Worm (Caenorhabditis elegans) whole organism, L4/young adult: Measurements from ENCODE around the gene M163.21.

Experiments used
- W03F9.2 ChIP-seq: fragments of 150-350 bp; optimal IDR thresholded peaks from 2 replicates; lab custom pipeline; 2014; ENCODE audit warnings: missing biosample characterization, missing genetic modification characterization
- dao-5 ChIP-seq: sonication (generic microtip); optimal IDR thresholded peaks from 2 replicates; lab custom pipeline; 2016; ENCODE audit warnings: missing genotype, missing genetic modification characterization, moderate library complexity, missing compliant biosample characterization
- him-1 ChIP-seq: sonication (generic microtip); optimal IDR thresholded peaks from 2 replicates; lab custom pipeline; 2016; ENCODE audit warnings: missing genotype, missing genetic modification reagents, missing genetic modification characterization, missing compliant biosample characterization

The M163.21 gene

DNA sequence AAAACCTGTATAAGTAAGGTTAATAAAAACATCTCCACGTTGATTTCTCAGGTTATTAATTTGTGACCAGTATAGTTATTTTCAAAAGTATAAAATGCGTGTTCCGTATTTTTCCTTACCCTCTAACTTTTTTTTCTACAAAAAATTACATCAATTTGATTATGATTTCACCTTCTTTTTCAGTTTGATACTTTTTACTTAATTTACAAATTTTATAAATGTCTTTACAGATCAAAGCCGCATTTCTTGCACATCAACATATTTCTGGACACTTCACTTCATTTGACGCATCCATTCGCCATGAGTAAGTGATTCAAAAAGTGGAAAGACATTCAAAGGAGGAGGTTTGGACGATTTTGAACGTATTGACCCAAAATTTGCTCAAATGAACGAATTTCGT is 6.2 kb upstream of the M163.21 start, which contains the start of gene Y66C5A.2:
Y66C5A.2 (plus strand) TSS at position 301 of the 400 bp plus-strand sequence.
- TF ChIP-seq dao-5 (tag; lab: Kevin White, UChicago), result no peak
- TF ChIP-seq him-1 (tag; lab: Kevin White, UChicago), result no peak
- TF ChIP-seq W03F9.2 (tag; lab: Kevin White, UChicago), result no peak

DNA sequence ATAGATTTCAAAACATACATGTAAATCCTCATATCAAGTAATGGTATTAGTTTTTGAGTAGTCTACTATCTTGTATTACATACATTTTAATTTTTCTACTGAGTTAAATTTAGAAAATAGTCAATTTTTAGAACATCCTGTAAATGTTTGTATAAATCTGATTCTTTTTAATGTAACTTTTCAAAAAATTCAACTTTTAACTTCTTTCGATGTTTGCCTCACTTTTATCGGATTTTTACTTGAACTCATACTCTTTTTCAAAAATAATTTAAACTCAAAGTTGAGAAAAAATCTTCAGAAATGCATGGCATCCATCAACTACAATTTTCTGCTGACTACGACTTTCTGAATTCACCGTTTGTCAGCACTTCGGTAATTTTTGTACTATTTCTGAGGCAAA is 2.1 kb upstream of the M163.21 start, which contains the start of gene M163.7:
M163.7 (plus strand) TSS at position 301 of the 400 bp plus-strand sequence.
- TF ChIP-seq W03F9.2 (tag; lab: Kevin White, UChicago) (no peak), dao-5 (tag; lab: Kevin White, UChicago) (no peak), him-1 (tag; lab: Kevin White, UChicago) (no peak)

DNA sequence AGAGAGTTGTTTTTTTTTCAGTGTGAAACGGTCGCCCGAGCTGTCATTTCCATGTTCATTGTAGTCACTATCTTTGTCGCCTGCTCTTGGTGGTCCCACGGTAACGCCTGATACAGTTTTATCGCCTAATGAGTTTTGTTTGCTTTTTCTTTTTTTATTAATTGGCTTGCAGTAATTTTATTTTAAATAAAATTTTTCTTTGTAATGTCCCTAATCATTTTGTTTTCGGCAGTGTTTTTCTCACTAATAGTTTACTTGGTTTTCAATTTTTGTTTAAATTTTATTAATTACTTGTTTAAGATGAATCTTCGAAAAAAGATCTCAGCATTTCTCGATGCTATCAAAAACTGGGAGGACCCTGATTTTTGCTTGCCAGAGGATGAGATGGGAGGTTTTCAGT is 1.0 kb upstream of the M163.21 start, which contains the start of gene M163.22:
M163.22 (plus strand) TSS at position 301 of the 400 bp plus-strand sequence.
- TF ChIP-seq dao-5 (tag; lab: Kevin White, UChicago) (no peak), W03F9.2 (tag; lab: Kevin White, UChicago) (no peak), him-1 (tag; lab: Kevin White, UChicago) (no peak)

DNA sequence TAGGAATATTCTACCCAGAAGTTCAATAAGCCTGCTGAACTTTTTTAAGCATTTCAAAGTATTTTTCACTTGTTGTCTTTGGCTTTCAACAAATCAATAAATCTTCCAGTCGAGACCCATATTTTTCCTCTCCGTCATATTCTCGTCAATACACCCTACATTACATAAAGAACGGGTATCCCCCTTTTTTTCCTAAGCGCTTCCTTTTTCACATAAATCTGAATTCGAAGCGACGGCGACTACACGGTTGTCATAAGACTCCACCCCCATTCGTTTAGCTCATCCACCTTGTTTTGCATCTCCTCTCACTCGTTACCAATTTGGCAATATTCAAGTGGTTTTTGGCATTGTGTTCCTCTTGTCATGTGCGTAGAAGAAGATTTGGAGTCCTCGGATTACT is 2.7 kb downstream of the M163.21 start, which contains the start of gene M163.9:
M163.9 (plus strand) TSS at position 301 of the 400 bp plus-strand sequence.
- TF ChIP-seq him-1 (tag; lab: Kevin White, UChicago) (no peak), dao-5 (tag; lab: Kevin White, UChicago) (no peak), W03F9.2 (tag; lab: Kevin White, UChicago) (no peak)

DNA sequence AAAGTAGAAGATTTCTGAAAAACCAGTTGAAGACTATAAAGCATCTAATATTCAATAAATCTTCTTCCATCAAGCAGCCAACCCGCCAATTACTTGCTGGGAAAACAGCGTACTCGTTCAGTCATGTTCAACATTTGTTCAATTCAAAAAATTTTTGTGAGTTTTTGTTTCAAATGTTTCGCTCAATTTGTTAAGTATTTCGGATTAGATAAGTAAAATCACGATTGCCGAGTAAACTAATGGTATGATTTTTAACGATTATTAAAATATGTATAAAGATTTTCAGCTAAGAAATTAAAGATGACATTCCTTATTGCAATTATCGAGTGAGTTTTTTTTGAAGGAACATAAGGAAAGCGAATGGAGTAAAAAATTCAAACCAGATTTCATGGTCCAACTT is 4.1 kb downstream of the M163.21 start, which contains the start of gene M163.10:
M163.10 (plus strand) TSS at position 301 of the 400 bp plus-strand sequence.
- TF ChIP-seq him-1 (tag; lab: Kevin White, UChicago) (no peak), dao-5 (tag; lab: Kevin White, UChicago) (no peak), W03F9.2 (tag; lab: Kevin White, UChicago) (no peak)

DNA sequence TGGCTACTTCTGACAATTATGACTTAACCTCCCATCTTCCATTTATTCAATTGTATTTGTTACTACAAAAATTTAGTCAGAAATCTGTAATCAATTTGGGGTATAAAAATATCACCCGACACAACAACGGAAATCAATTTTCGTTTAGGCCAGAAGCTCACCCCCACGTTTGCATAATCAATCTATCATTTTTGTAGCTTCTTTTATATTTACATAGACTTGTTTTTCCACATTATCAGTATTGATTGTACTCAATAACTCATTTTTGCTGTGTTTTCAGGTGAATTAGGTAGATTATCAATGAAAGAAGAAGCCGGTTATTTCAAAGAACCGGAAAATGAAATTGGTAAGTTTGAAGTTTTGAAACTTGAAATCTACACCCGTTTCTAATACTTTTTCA is 7.1 kb downstream of the M163.21 start, which contains the start of gene M163.5:
M163.5 (plus strand) TSS at position 301 of the 400 bp plus-strand sequence.
- TF ChIP-seq dao-5 (tag; lab: Kevin White, UChicago) (no peak), him-1 (tag; lab: Kevin White, UChicago) (no peak), W03F9.2 (tag; lab: Kevin White, UChicago) (no peak)

DNA sequence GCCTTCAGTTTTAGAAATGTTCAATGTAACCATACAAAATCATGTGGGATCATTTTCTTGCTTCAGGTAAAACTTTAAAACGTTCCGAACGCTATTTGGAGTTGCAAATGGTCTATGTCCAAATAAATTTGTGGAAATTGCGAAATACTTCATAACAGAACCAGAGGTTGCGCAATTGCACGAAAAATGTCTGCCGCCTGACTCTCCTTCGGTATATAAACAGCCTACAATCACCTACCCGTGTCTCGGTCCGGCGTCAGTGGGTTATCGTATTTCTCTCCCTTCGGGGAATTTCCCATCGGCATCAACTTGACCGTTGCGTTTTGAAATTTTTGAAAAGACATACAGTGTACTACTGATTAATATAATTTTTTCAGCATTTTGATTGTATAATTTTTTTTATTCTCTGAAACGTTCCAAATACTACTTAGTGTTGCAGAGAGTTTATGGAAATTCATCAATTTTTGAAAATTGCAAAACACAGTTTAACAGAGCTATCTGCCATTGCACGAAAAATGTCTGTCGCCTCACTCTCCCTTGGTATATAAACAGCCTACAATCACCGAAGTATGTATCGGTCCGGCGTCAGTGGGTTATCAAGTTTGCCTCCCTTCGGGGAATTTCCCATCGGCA is 10.1 kb downstream of the M163.21 start:
- TF ChIP-seq W03F9.2 (tag; lab: Kevin White, UChicago) (peak; percentile 20), him-1 (tag; lab: Kevin White, UChicago) (no peak), dao-5 (tag; lab: Kevin White, UChicago) (peak; percentile 4)

ce11 chrX:14477338-14477737 is 10.7 kb downstream of the M163.21 start:
- no peak for TF ChIP-seq dao-5 (tag; lab: Kevin White, UChicago)
- no peak for TF ChIP-seq W03F9.2 (tag; lab: Kevin White, UChicago)
- TF ChIP-seq him-1 (tag; lab: Kevin White, UChicago), result no peak

- TF ChIP-seq him-1 (tag; lab: Kevin White, UChicago), result no peak
- no peak for TF ChIP-seq W03F9.2 (tag; lab: Kevin White, UChicago)
- TF ChIP-seq dao-5 (tag; lab: Kevin White, UChicago), result no peak
Observed at ce11 chrX:14478193-14478592, 11.6 kb downstream of the M163.21 start.

DNA sequence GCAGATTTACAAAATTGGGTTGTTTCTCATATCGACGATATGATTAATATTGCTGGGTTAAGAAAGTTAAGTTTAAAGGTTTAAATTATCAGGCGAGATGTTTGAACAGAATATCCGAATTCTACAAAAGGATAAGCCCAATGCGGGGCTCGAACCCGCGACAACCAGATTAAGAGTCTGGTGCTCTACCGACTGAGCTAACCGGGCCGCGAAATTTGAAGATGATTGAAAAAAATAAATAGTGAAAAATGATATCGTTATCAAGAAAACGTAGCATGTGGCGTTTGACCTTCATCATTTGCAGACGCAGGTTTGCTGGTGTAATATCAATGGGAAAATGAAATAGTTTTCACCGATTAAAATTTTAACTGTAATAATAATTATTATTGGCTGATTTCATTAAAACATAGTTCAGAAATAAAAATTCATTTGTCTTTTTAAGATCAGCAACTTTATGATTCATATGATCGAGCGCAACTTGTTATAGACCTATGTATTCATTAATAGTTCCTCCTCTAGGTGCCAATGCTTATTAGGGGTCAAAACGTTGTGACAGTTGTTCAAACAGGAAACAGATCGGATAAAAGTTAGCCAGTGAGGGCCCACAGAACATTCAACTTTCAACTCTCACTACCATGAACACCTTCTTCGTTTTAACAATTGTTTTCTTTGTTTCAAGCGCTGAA is 12.3 kb downstream of the M163.21 start, which contains the start of gene M163.11:
M163.11 (plus strand) TSS at position 636 of the 686 bp plus-strand sequence.
- TF ChIP-seq him-1 (tag; lab: Kevin White, UChicago), result no peak
- TF ChIP-seq dao-5 (tag; lab: Kevin White, UChicago), result peak; percentile 48
- TF ChIP-seq W03F9.2 (tag; lab: Kevin White, UChicago), result no peak

ce11 chrX:14480248-14480647 is 13.6 kb downstream of the M163.21 start, which contains the start of gene gfi-3:
TSS of gene gfi-3 (plus strand) at chrX:14480572.
- no peak for TF ChIP-seq dao-5 (tag; lab: Kevin White, UChicago)
- peak; percentile 4 for TF ChIP-seq him-1 (tag; lab: Kevin White, UChicago)
- TF ChIP-seq W03F9.2 (tag; lab: Kevin White, UChicago), result peak; percentile 41

ce11 chrX:14481637-14482036 is 15.0 kb downstream of the M163.21 start:
- TF ChIP-seq dao-5 (tag; lab: Kevin White, UChicago) (no peak), W03F9.2 (tag; lab: Kevin White, UChicago) (no peak), him-1 (tag; lab: Kevin White, UChicago) (no peak)

DNA sequence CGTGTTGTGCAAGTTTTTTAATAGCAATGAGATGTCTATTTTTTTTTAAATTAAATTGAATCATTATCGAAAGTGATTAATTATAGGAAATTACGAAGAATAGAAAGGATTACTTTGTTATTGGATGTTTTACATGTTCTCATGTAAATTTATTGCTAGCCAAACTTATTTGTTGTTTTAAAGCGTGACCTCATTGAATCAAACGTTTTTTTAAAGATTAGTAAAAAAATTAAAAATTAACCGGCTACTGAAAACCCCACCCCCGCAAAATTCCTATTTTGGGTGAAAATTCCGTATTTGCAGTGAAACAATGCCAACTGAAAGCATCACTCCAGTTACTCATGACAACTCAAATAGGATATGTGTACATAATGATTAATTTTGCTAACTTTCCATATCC is 18.2 kb downstream of the M163.21 start, which contains the start of gene M163.8:
M163.8 (plus strand) TSS at position 301 of the 400 bp plus-strand sequence.
- no peak for TF ChIP-seq him-1 (tag; lab: Kevin White, UChicago)
- no peak for TF ChIP-seq dao-5 (tag; lab: Kevin White, UChicago)
- TF ChIP-seq W03F9.2 (tag; lab: Kevin White, UChicago), result no peak
